Fruit fly (Drosophila melanogaster) whole organism, embryonic: ENCODE measurements around the gene klar.

Experiments
- Ada2b ChIP-seq: fragments of 200-800 bp; sonication (Bioruptor generic); IDR thresholded peaks from 2 replicates; pipeline ENCODE4 v1.3.6; 2022; ENCODE audit warnings: missing biosample characterization, missing genetic modification characterization
- Aef1 ChIP-seq: fragments of 200-800 bp; sonication (Bioruptor generic); IDR thresholded peaks from 3 replicates; pipeline ENCODE4 v1.3.6; 2022; ENCODE audit warnings: missing biosample characterization, missing genetic modification characterization
- Asciz ChIP-seq: fragments of 200-800 bp; sonication (Bioruptor generic); optimal IDR thresholded peaks from 2 replicates; lab custom pipeline; 2017; ENCODE audit warnings: missing biosample characterization, mild to moderate bottlenecking, missing genetic modification characterization, missing genetic modification reagents
- Atf3 ChIP-seq: fragments of 200-800 bp; sonication (Bioruptor generic); optimal IDR thresholded peaks from 3 replicates; lab custom pipeline; 2016; ENCODE audit warnings: missing biosample characterization, missing genetic modification characterization
- B-H1 ChIP-seq: fragments of 200-800 bp; sonication (Bioruptor generic); IDR thresholded peaks from 3 replicates; pipeline ENCODE4 v1.3.6; 2022; ENCODE audit warnings: missing biosample characterization, missing genetic modification characterization
- CG10147 ChIP-seq: fragments of 200-800 bp; sonication (Bioruptor generic); optimal IDR thresholded peaks from 2 replicates; lab custom pipeline; 2019; ENCODE audit warnings: missing biosample characterization, mild to moderate bottlenecking, missing genetic modification characterization, moderate library complexity
- CG11504 ChIP-seq: fragments of 200-800 bp; sonication (Bioruptor generic); optimal IDR thresholded peaks from 3 replicates; lab custom pipeline; 2019; ENCODE audit warnings: missing biosample characterization, mild to moderate bottlenecking, missing genetic modification characterization, moderate library complexity
- CG12299 ChIP-seq: fragments of 200-800 bp; sonication (Bioruptor generic); optimal IDR thresholded peaks from 2 replicates; lab custom pipeline; 2018; ENCODE audit warnings: missing biosample characterization, mild to moderate bottlenecking, missing genetic modification characterization
- CG12769 ChIP-seq: fragments of 200-800 bp; sonication (Bioruptor generic); optimal IDR thresholded peaks from 2 replicates; lab custom pipeline; 2019; ENCODE audit warnings: missing biosample characterization, mild to moderate bottlenecking, missing genetic modification characterization, moderate library complexity
- CG14050 ChIP-seq: fragments of 200-800 bp; sonication (Bioruptor generic); IDR thresholded peaks from 3 replicates; pipeline ENCODE4 v1.3.6; 2022; ENCODE audit warnings: missing biosample characterization, missing genetic modification characterization
- CG15479 ChIP-seq: fragments of 200-800 bp; sonication (Bioruptor generic); optimal IDR thresholded peaks from 3 replicates; lab custom pipeline; 2019; ENCODE audit warnings: missing biosample characterization, mild to moderate bottlenecking, missing genetic modification characterization, moderate library complexity
- CG17568 ChIP-seq: fragments of 200-800 bp; sonication (Bioruptor generic); optimal IDR thresholded peaks from 2 replicates; lab custom pipeline; 2018; ENCODE audit warnings: missing biosample characterization, mild to moderate bottlenecking, missing genetic modification characterization, moderate library complexity
- CG17829 ChIP-seq: fragments of 200-800 bp; optimal IDR thresholded peaks from 2 replicates; lab custom pipeline; 2019; ENCODE audit warnings: missing biosample characterization, mild to moderate bottlenecking, missing genetic modification characterization, moderate library complexity
- CG18262 ChIP-seq: fragments of 200-800 bp; optimal IDR thresholded peaks from 3 replicates; lab custom pipeline; 2019; ENCODE audit warnings: missing biosample characterization, mild to moderate bottlenecking, missing genetic modification characterization, moderate library complexity
- CG2120 ChIP-seq: fragments of 200-800 bp; sonication (Bioruptor generic); optimal IDR thresholded peaks from 3 replicates; lab custom pipeline; 2016; ENCODE audit warnings: missing biosample characterization, missing genetic modification characterization
- CG2678 ChIP-seq: fragments of 200-800 bp; sonication (Bioruptor generic); optimal IDR thresholded peaks from 3 replicates; lab custom pipeline; 2019; ENCODE audit warnings: missing biosample characterization, mild to moderate bottlenecking, missing genetic modification characterization, moderate library complexity
- CG31441 ChIP-seq: fragments of 200-800 bp; sonication (Bioruptor generic); IDR thresholded peaks from 2 replicates; pipeline ENCODE4 v1.3.6; 2022; ENCODE audit warnings: missing biosample characterization, missing genetic modification characterization
- CG3726 ChIP-seq: fragments of 200-800 bp; sonication (Bioruptor generic); IDR thresholded peaks from 3 replicates; pipeline ENCODE4, ENCODE4 v1.3.6; 2022; ENCODE audit warnings: missing biosample characterization, missing genetic modification characterization
- CG42726 ChIP-seq: fragments of 200-800 bp; sonication (Bioruptor generic); IDR thresholded peaks from 2 replicates; pipeline ENCODE4 v1.3.6; 2022; ENCODE audit warnings: missing biosample characterization, missing genetic modification characterization; ENCODE audit not compliant: partially characterized antibody
- CG43689 ChIP-seq: fragments of 200-800 bp; sonication (Bioruptor generic); IDR thresholded peaks from 2 replicates; pipeline ENCODE4 v1.3.6; 2022; ENCODE audit warnings: missing biosample characterization, missing genetic modification characterization
- CG6654 ChIP-seq: fragments of 200-800 bp; sonication (Bioruptor generic); optimal IDR thresholded peaks from 2 replicates; lab custom pipeline; 2017; ENCODE audit warnings: missing biosample characterization, mild to moderate bottlenecking, missing genetic modification characterization
- CG6791 ChIP-seq: fragments of 200-800 bp; sonication (Bioruptor generic); IDR thresholded peaks from 3 replicates; pipeline ENCODE4 v1.3.6; 2022; ENCODE audit warnings: missing biosample characterization, missing genetic modification characterization; ENCODE audit not compliant: partially characterized antibody
- CG7556 ChIP-seq: fragments of 200-800 bp; sonication (Bioruptor generic); optimal IDR thresholded peaks from 2 replicates; lab custom pipeline; 2017; ENCODE audit warnings: missing biosample characterization, mild to moderate bottlenecking, missing genetic modification characterization
- CG8924 ChIP-seq: fragments of 200-800 bp; optimal IDR thresholded peaks from 3 replicates; lab custom pipeline; 2019; ENCODE audit warnings: missing biosample characterization, mild to moderate bottlenecking, missing genetic modification characterization, moderate library complexity
- CG9727 ChIP-seq: fragments of 200-800 bp; sonication (Bioruptor generic); optimal IDR thresholded peaks from 3 replicates; lab custom pipeline; 2017; ENCODE audit warnings: missing biosample characterization, mild to moderate bottlenecking, missing genetic modification characterization
- Dip2 ChIP-seq: fragments of 200-800 bp; sonication (Bioruptor generic); IDR thresholded peaks from 2 replicates; pipeline ENCODE4 v1.3.6; 2022; ENCODE audit warnings: missing biosample characterization, missing genetic modification characterization
- HmgZ ChIP-seq: fragments of 200-800 bp; sonication (Bioruptor generic); optimal IDR thresholded peaks from 2 replicates; lab custom pipeline; 2018; ENCODE audit warnings: missing biosample characterization, mild to moderate bottlenecking, missing genetic modification characterization
- Mrtf ChIP-seq: fragments of 200-800 bp; sonication (Bioruptor generic); IDR thresholded peaks from 3 replicates; pipeline ENCODE4 v1.3.6; 2022; ENCODE audit warnings: missing biosample characterization, missing genetic modification characterization
- Nf-YC ChIP-seq: fragments of 200-800 bp; optimal IDR thresholded peaks from 3 replicates; lab custom pipeline; 2019; ENCODE audit warnings: missing biosample characterization, mild to moderate bottlenecking, missing genetic modification characterization, moderate library complexity
- Pdp1 ChIP-seq, 2 experiments: fragments of 200-800 bp; sonication (Bioruptor generic); optimal IDR thresholded peaks; 3 replicates each; lab custom pipeline; 2016; ENCODE audit warnings: missing biosample characterization in 2 of 2, missing genetic modification characterization in 2 of 2, mild to moderate bottlenecking in 1 of 2, moderate library complexity in 1 of 2
- Vsx1 ChIP-seq: fragments of 200-800 bp; sonication (Bioruptor generic); optimal IDR thresholded peaks from 2 replicates; lab custom pipeline; 2017; ENCODE audit warnings: missing biosample characterization, mild to moderate bottlenecking, missing genetic modification characterization, missing genetic modification reagents
- ash1 ChIP-seq: fragments of 200-800 bp; sonication (Bioruptor generic); optimal IDR thresholded peaks from 2 replicates; lab custom pipeline; 2018; ENCODE audit warnings: missing biosample characterization, mild to moderate bottlenecking, missing genetic modification characterization
- chinmo ChIP-seq: fragments of 200-800 bp; sonication (Bioruptor generic); IDR thresholded peaks from 4 replicates; pipeline ENCODE4 v1.3.6; 2022; ENCODE audit warnings: missing biosample characterization, missing genetic modification characterization; ENCODE audit not compliant: partially characterized antibody
- ci ChIP-seq: fragments of 200-800 bp; sonication (Bioruptor generic); IDR thresholded peaks from 3 replicates; pipeline ENCODE4 v1.3.6; 2022; ENCODE audit warnings: missing biosample characterization, missing genetic modification characterization
- dimm ChIP-seq: fragments of 200-800 bp; sonication (Bioruptor generic); IDR thresholded peaks from 2 replicates; pipeline ENCODE4 v1.3.6; 2022; ENCODE audit warnings: missing biosample characterization, missing genetic modification characterization
- dysf ChIP-seq: fragments of 200-800 bp; sonication (Bioruptor generic); IDR thresholded peaks from 3 replicates; pipeline ENCODE4 v1.3.6; 2022; ENCODE audit warnings: missing biosample characterization, missing genetic modification characterization
- ems ChIP-seq: fragments of 200-800 bp; sonication (Bioruptor generic); optimal IDR thresholded peaks from 3 replicates; lab custom pipeline; 2016; ENCODE audit warnings: missing biosample characterization, missing genetic modification characterization
- ftz-f1 ChIP-seq: fragments of 200-800 bp; sonication (Bioruptor generic); optimal IDR thresholded peaks from 2 replicates; lab custom pipeline; 2016; ENCODE audit warnings: missing biosample characterization, missing genetic modification characterization
- gce ChIP-seq: fragments of 200-800 bp; sonication (Bioruptor generic); IDR thresholded peaks from 3 replicates; pipeline ENCODE4 v1.3.6; 2022; ENCODE audit warnings: missing biosample characterization, missing genetic modification characterization
- grau ChIP-seq: fragments of 200-800 bp; optimal IDR thresholded peaks from 3 replicates; lab custom pipeline; 2019; ENCODE audit warnings: missing biosample characterization, mild to moderate bottlenecking, missing genetic modification characterization, moderate library complexity
- pan ChIP-seq, 4 experiments: fragments of >200 bp in 3 of 4; fragments of 200-800 bp in 1 of 4; sonication (Bioruptor generic) in 1 of 4; optimal IDR thresholded peaks in 3 of 4; IDR thresholded peaks in 1 of 4; 2 replicates each; pipeline versions ENCODE4 v1.3.6 to Lab custom; 2017 to 2022; ENCODE audit warnings: missing biosample characterization in 2 of 4, missing genetic modification characterization in 2 of 4, mixed read lengths in 1 of 4
- pb ChIP-seq: fragments of 200-800 bp; sonication (Bioruptor generic); optimal IDR thresholded peaks from 3 replicates; lab custom pipeline; 2016; ENCODE audit warnings: missing biosample characterization, missing genetic modification characterization
- peb ChIP-seq: fragments of 200-800 bp; sonication (Bioruptor generic); IDR thresholded peaks from 2 replicates; pipeline ENCODE4 v1.3.6; 2022; ENCODE audit warnings: missing biosample characterization, missing genetic modification characterization
- pfk ChIP-seq: fragments of 200-800 bp; sonication (Bioruptor generic); optimal IDR thresholded peaks from 2 replicates; lab custom pipeline; 2018; ENCODE audit warnings: missing biosample characterization, mild to moderate bottlenecking, missing genetic modification characterization, moderate library complexity
- prd ChIP-seq, 3 experiments: fragments of >200 bp in 2 of 3; fragments of 200-800 bp in 1 of 3; sonication (Bioruptor generic) in 1 of 3; optimal IDR thresholded peaks in 2 of 3; IDR thresholded peaks in 1 of 3; 2 replicates in 2 of 3; 3 replicates in 1 of 3; pipeline versions ENCODE4 v1.3.6 to Lab custom; 2017 to 2022; ENCODE audit warnings: missing biosample characterization in 1 of 3, missing genetic modification characterization in 1 of 3
- pum ChIP-seq: fragments of 200-800 bp; sonication (Bioruptor generic); optimal IDR thresholded peaks from 2 replicates; lab custom pipeline; 2016; ENCODE audit warnings: missing biosample characterization, missing genetic modification characterization
- sim ChIP-seq: fragments of 200-800 bp; sonication (Bioruptor generic); IDR thresholded peaks from 2 replicates; pipeline ENCODE4 v1.3.6; 2022; ENCODE audit warnings: missing biosample characterization, missing genetic modification characterization
- sima ChIP-seq: fragments of 200-800 bp; sonication (Bioruptor generic); optimal IDR thresholded peaks from 2 replicates; lab custom pipeline; 2016; ENCODE audit warnings: missing biosample characterization, missing genetic modification characterization
- sug ChIP-seq: fragments of 200-800 bp; optimal IDR thresholded peaks from 2 replicates; lab custom pipeline; 2019; ENCODE audit warnings: missing biosample characterization, mild to moderate bottlenecking, missing genetic modification characterization, moderate library complexity
- twi ChIP-seq: fragments of 200-800 bp; optimal IDR thresholded peaks from 2 replicates; lab custom pipeline; 2019; ENCODE audit warnings: missing biosample characterization, mild to moderate bottlenecking, missing genetic modification characterization, moderate library complexity

Gene klar

dm6 chr3L:533807-534206 is 6.6 kb downstream of the klar start (continued):
- TF ChIP-seq CG42726 (GFP tag; lab: Robert Waterston, UW) (no peak), ftz-f1 (GFP tag; lab: Kevin White, UChicago) (no peak), sim (no peak), CG43689 (GFP tag; lab: Robert Waterston, UW) (no peak), pfk (GFP tag; lab: Kevin White, UChicago) (no peak), dimm (GFP tag; lab: Robert Waterston, UW) (no peak), CG9727 (peak; percentile 36), Asciz (GFP tag; lab: Kevin White, UChicago) (no peak), CG6654 (GFP tag; lab: Kevin White, UChicago) (no peak), CG2120 (GFP tag; lab: Kevin White, UChicago) (no peak), CG11504 (tag; lab: Kevin White, UChicago) (peak; percentile 29), pb (GFP tag; lab: Kevin White, UChicago) (no peak), ems (no peak), CG12769 (tag; lab: Kevin White, UChicago) (peak; percentile 10), dysf (0 out of 3 replicates have a peak, but pooled peaks have one; percentile 44), pan (optimal IDR thresholded peaks at IDR 0.05; lab: Kevin White, UChicago) (no peak), pan (GFP tag; optimal IDR thresholded peaks at IDR 0.05 in 1 of 2, IDR thresholded peaks at IDR 0.05 in 1 of 2) (peak in 1 of 2 experiments; percentile 39), Dip2 (no peak), sima (no peak), Mrtf (no peak), Atf3 (GFP tag; lab: Kevin White, UChicago) (no peak), B-H1 (no peak), CG2678 (tag; lab: Kevin White, UChicago) (peak; percentile 0), HmgZ (tag; lab: Kevin White, UChicago) (no peak), prd (optimal IDR thresholded peaks at IDR 0.05; lab: Kevin White, UChicago) (no peak), prd (GFP tag; IDR thresholded peaks at IDR 0.05; lab: Robert Waterston, UW) (peak; percentile 44; the same call in 2 of the 3 replicates), sug (tag; lab: Kevin White, UChicago) (no peak), CG17829 (peak; percentile 34), peb (GFP tag; lab: Robert Waterston, UW) (no peak), CG31441 (0 out of 2 replicates have a peak, but pooled peaks have one; percentile 25), ash1 (GFP tag; lab: Kevin White, UChicago) (no peak), chinmo (GFP tag; lab: Robert Waterston, UW) (no peak), CG17568 (GFP tag; lab: Kevin White, UChicago) (no peak), CG8924 (tag; lab: Kevin White, UChicago) (peak; percentile 6), ci (GFP tag; lab: Robert Waterston, UW) (peak; percentile 66; the same call in 2 of the 3 replicates), CG15479 (GFP tag; lab: Kevin White, UChicago) (no peak), CG6791 (GFP tag; lab: Robert Waterston, UW) (no peak), CG7556 (GFP tag; lab: Kevin White, UChicago) (no peak), CG14050 (no peak), pum (GFP tag; lab: Kevin White, UChicago) (no peak), Ada2b (GFP tag; lab: Robert Waterston, UW) (no peak), gce (0 out of 3 replicates have a peak, but pooled peaks have one; percentile 50), CG12299 (tag; lab: Kevin White, UChicago) (no peak), CG3726 (GFP tag; lab: Robert Waterston, UW) (no peak), twi (tag; lab: Kevin White, UChicago) (no peak), Vsx1 (GFP tag; lab: Kevin White, UChicago) (no peak), CG18262 (peak; percentile 8), grau (tag; lab: Kevin White, UChicago) (peak; percentile 1), Aef1 (no peak), CG10147 (GFP tag; lab: Kevin White, UChicago) (no peak), Nf-YC (no peak), Pdp1 (GFP tag; optimal IDR thresholded peaks at IDR 0.05; lab: Kevin White, UChicago) (peak in 1 of 2 experiments; percentile 3)
